Fruit fly (Drosophila melanogaster): Measurements from ENCODE around the gene CG15199.
A peak's percentile ranks its signal among the peaks of the same experiment; 100 is the strongest.

CG15199 gene

dm6 chrX:11153413-11153812, 11.8 kb upstream of the CG15199 start:
- TF ChIP-seq pdm3 (GFP tag; optimal IDR thresholded peaks at IDR 0.05): no peak
- TF ChIP-seq Eip93F (GFP tag; optimal IDR thresholded peaks at IDR 0.05): peak; percentile 28
- no peak for TF ChIP-seq cyc (GFP tag; optimal IDR thresholded peaks at IDR 0.05)
- no peak for TF ChIP-seq vri (GFP tag; optimal IDR thresholded peaks at IDR 0.05)
- TF ChIP-seq Ets21C (GFP tag; optimal IDR thresholded peaks at IDR 0.05): no peak
- no peak for TF ChIP-seq CG11902 (GFP tag; optimal IDR thresholded peaks at IDR 0.05)
- TF ChIP-seq spab (GFP tag; optimal IDR thresholded peaks at IDR 0.05): no peak
- no peak for TF ChIP-seq dac (GFP tag; optimal IDR thresholded peaks at IDR 0.05)

- peak; percentile 15 for TF ChIP-seq Hr4 (GFP tag; optimal IDR thresholded peaks at IDR 0.05)
- no peak for TF ChIP-seq CG15336 (GFP tag; IDR thresholded peaks at IDR 0.05)
- TF ChIP-seq OdsH (GFP tag; optimal IDR thresholded peaks at IDR 0.05): peak; percentile 43
- TF ChIP-seq lz (GFP tag; optimal IDR thresholded peaks at IDR 0.05): peak; percentile 54
- peak; percentile 60 for TF ChIP-seq Eip78C (GFP tag)
- TF ChIP-seq svp (GFP tag): peak; percentile 69
- TF ChIP-seq CG8632 (GFP tag; optimal IDR thresholded peaks at IDR 0.05): peak; percentile 5
- peak; percentile 27 for TF ChIP-seq cyc (GFP tag; optimal IDR thresholded peaks at IDR 0.05)
- TF ChIP-seq CG10631 (GFP tag; optimal IDR thresholded peaks at IDR 0.05): peak; percentile 5
- no peak for TF ChIP-seq salr (GFP tag; optimal IDR thresholded peaks at IDR 0.05)
- TF ChIP-seq vri (GFP tag; optimal IDR thresholded peaks at IDR 0.05): peak; percentile 54
- no peak for TF ChIP-seq Sox15 (GFP tag; optimal IDR thresholded peaks at IDR 0.05)
- peak; percentile 35 for TF ChIP-seq Smox (GFP tag; optimal IDR thresholded peaks at IDR 0.05)
- peak; percentile 48 for TF ChIP-seq CG31627 (GFP tag; optimal IDR thresholded peaks at IDR 0.05)
- TF ChIP-seq eg (GFP tag; IDR thresholded peaks at IDR 0.05): 0 out of 3 replicates have a peak, but pooled peaks have one; percentile 24
- no peak for TF ChIP-seq CG6163 (GFP tag; IDR thresholded peaks at IDR 0.05)
- TF ChIP-seq CG10669 (GFP tag; optimal IDR thresholded peaks at IDR 0.05): no peak
- TF ChIP-seq Eip75B (GFP tag; optimal IDR thresholded peaks at IDR 0.05): peak; percentile 5
- TF ChIP-seq achi (GFP tag; optimal IDR thresholded peaks at IDR 0.05): peak; percentile 3
- TF ChIP-seq Ets21C (GFP tag; optimal IDR thresholded peaks at IDR 0.05): peak; percentile 18
- TF ChIP-seq Met (GFP tag; optimal IDR thresholded peaks at IDR 0.05): peak; percentile 34
- TF ChIP-seq Sox102F (GFP tag; optimal IDR thresholded peaks at IDR 0.05): peak; percentile 13
- peak; percentile 52 for TF ChIP-seq Hr39 (GFP tag; optimal IDR thresholded peaks at IDR 0.05)
- peak; percentile 49 for TF ChIP-seq pdm3 (GFP tag; optimal IDR thresholded peaks at IDR 0.05)
- peak; percentile 40 for TF ChIP-seq topi (GFP tag; optimal IDR thresholded peaks at IDR 0.05)
- TF ChIP-seq CG8119 (GFP tag; IDR thresholded peaks at IDR 0.05): no peak
- no peak for TF ChIP-seq CG3032 (tag; optimal IDR thresholded peaks at IDR 0.05)
- TF ChIP-seq acj6 (GFP tag; optimal IDR thresholded peaks at IDR 0.05): peak; percentile 23
- no peak for TF ChIP-seq Sox14 (GFP tag; optimal IDR thresholded peaks at IDR 0.05)
- TF ChIP-seq CG3919 (GFP tag; optimal IDR thresholded peaks at IDR 0.05): peak; percentile 5
- no peak for TF ChIP-seq CG11294 (GFP tag; IDR thresholded peaks at IDR 0.05)
- TF ChIP-seq esn (GFP tag; optimal IDR thresholded peaks at IDR 0.05): peak; percentile 16
- no peak for TF ChIP-seq Ets96B (tag; optimal IDR thresholded peaks at IDR 0.05)
These were observed 7.6 kb upstream of the CG15199 start, which contains the start of gene Lint-1 for dm6 chrX:11149201-11149600. Gene Lint-1 (plus strand): TSS chrX:11149323.

- TF ChIP-seq Ets96B (tag; optimal IDR thresholded peaks at IDR 0.05) (no peak), CG6163 (GFP tag; IDR thresholded peaks at IDR 0.05) (peak; percentile 34; the same call in 1 of the 3 replicates), eg (GFP tag; IDR thresholded peaks at IDR 0.05) (0 out of 3 replicates have a peak, but pooled peaks have one; percentile 15), CG7368 (GFP tag; optimal IDR thresholded peaks at IDR 0.05) (no peak), CG6854 (GFP tag; optimal IDR thresholded peaks at IDR 0.05) (peak; percentile 44), svp (GFP tag) (peak; percentile 24)
These were observed 6.7 kb upstream of the CG15199 start, which contains the start of gene Ran for dm6 chrX:11148272-11148835. Gene Ran (minus strand): TSS chrX:11148716.
